Fruit fly (Drosophila melanogaster): ENCODE results near the gene CG14877.

CG14877 gene

dm6 chr3R:15927172-15927571 is 31.3 kb upstream of the CG14877 start (continued):
- TF ChIP-seq Chrac-16 (GFP tag; optimal IDR thresholded peaks at IDR 0.05) = no peak
- no peak for TF ChIP-seq CG8359 (GFP tag; optimal IDR thresholded peaks at IDR 0.05; ENCODE audit: borderline replicate concordance)
- TF ChIP-seq luna (GFP tag; optimal IDR thresholded peaks at IDR 0.05) = no peak
- no peak; the same call in 1 of the 2 replicates for TF ChIP-seq seq (GFP tag; IDR thresholded peaks at IDR 0.05)
- no peak for TF ChIP-seq pho (GFP tag; optimal IDR thresholded peaks at IDR 0.05)
- TF ChIP-seq hbn (GFP tag; IDR thresholded peaks at IDR 0.05; ENCODE audit: partially characterized antibody) = no peak
- TF ChIP-seq Ets65A (GFP tag) = peak; percentile 69
- TF ChIP-seq dm (GFP tag; optimal IDR thresholded peaks at IDR 0.05) = no peak
- no peak for TF ChIP-seq CG15479 (GFP tag; optimal IDR thresholded peaks at IDR 0.05)
- peak; percentile 53 for TF ChIP-seq CG7839 (tag; optimal IDR thresholded peaks at IDR 0.05)
- no peak for TF ChIP-seq chm (GFP tag; IDR thresholded peaks at IDR 0.05)
- TF ChIP-seq Ets97D (GFP tag; optimal IDR thresholded peaks at IDR 0.05) = no peak
- TF ChIP-seq rib (GFP tag; IDR thresholded peaks at IDR 0.05) = no peak
- TF ChIP-seq chinmo (GFP tag; IDR thresholded peaks at IDR 0.05; ENCODE audit: partially characterized antibody) = no peak
- TF ChIP-seq Fer1 (GFP tag; optimal IDR thresholded peaks at IDR 0.05) = peak; percentile 3
- no peak for TF ChIP-seq ranshi (GFP tag; IDR thresholded peaks at IDR 0.05)
- peak; percentile 47 for TF ChIP-seq CG15269 (tag; optimal IDR thresholded peaks at IDR 0.05)
- TF ChIP-seq CG9817 (tag; optimal IDR thresholded peaks at IDR 0.05) = peak; percentile 4
- TF ChIP-seq grn (GFP tag; optimal IDR thresholded peaks at IDR 0.05) = no peak
- TF ChIP-seq Adf1 (GFP tag; IDR thresholded peaks at IDR 0.05) = no peak
- TF ChIP-seq CG3838 (GFP tag; optimal IDR thresholded peaks at IDR 0.05) = no peak
- no peak for TF ChIP-seq CG12942 (GFP tag; optimal IDR thresholded peaks at IDR 0.05)
- no peak for TF ChIP-seq Spps (tag; optimal IDR thresholded peaks at IDR 0.05)
- TF ChIP-seq CG34376 (GFP tag; optimal IDR thresholded peaks at IDR 0.05) = no peak
- no peak for TF ChIP-seq CG5953 (GFP tag; IDR thresholded peaks at IDR 0.05)
- TF ChIP-seq CG15601 (tag; optimal IDR thresholded peaks at IDR 0.05) = no peak
- TF ChIP-seq CG4617 (GFP tag; optimal IDR thresholded peaks at IDR 0.05; ENCODE audit: borderline replicate concordance) = no peak
- no peak for TF ChIP-seq Doc2 (GFP tag; IDR thresholded peaks at IDR 0.05)
- no peak for TF ChIP-seq Hr39 (optimal IDR thresholded peaks at IDR 0.05)
- TF ChIP-seq ssp (GFP tag; IDR thresholded peaks at IDR 0.05) = no peak; the same call in 1 of the 2 replicates
- no peak; the same call in 1 of the 2 replicates for TF ChIP-seq Ptx1 (GFP tag; IDR thresholded peaks at IDR 0.05)
- no peak for TF ChIP-seq CG6683 (GFP tag; optimal IDR thresholded peaks at IDR 0.05)
- TF ChIP-seq CG14050 (GFP tag; IDR thresholded peaks at IDR 0.05) = peak; percentile 19; the same call in 1 of the 3 replicates
- TF ChIP-seq Tbp (GFP tag; optimal IDR thresholded peaks at IDR 0.05) = no peak
- no peak for TF ChIP-seq pros (GFP tag; optimal IDR thresholded peaks at IDR 0.05)
- no peak for TF ChIP-seq prd (optimal IDR thresholded peaks at IDR 0.05)
- TF ChIP-seq prd (GFP tag; IDR thresholded peaks at IDR 0.05) = peak; percentile 61; the same call in 1 of the 3 replicates
- TF ChIP-seq CG2116 (GFP tag; optimal IDR thresholded peaks at IDR 0.05) = no peak
- no peak for TF ChIP-seq crc (GFP tag; optimal IDR thresholded peaks at IDR 0.05)
- TF ChIP-seq CG43689 (GFP tag; IDR thresholded peaks at IDR 0.05) = no peak
- peak; percentile 41 for TF ChIP-seq sisA (GFP tag; IDR thresholded peaks at IDR 0.05)
- no peak for TF ChIP-seq oc (tag; optimal IDR thresholded peaks at IDR 0.05)
- no peak for TF ChIP-seq lola (GFP tag; optimal IDR thresholded peaks at IDR 0.05)
- TF ChIP-seq Atf-2 (GFP tag; optimal IDR thresholded peaks at IDR 0.05) = no peak
- peak; percentile 51 for TF ChIP-seq HLH3B (GFP tag; IDR thresholded peaks at IDR 0.05)
- no peak for TF ChIP-seq CG3163 (GFP tag; optimal IDR thresholded peaks at IDR 0.05)
- TF ChIP-seq grau (tag; optimal IDR thresholded peaks at IDR 0.05) = peak; percentile 40
- TF ChIP-seq CG8924 (tag; optimal IDR thresholded peaks at IDR 0.05) = peak; percentile 41
- no peak for TF ChIP-seq vfl (GFP tag; optimal IDR thresholded peaks at IDR 0.05)
- TF ChIP-seq tll (GFP tag; optimal IDR thresholded peaks at IDR 0.05) = no peak
- TF ChIP-seq yki (optimal IDR thresholded peaks at IDR 0.05) = no peak
- TF ChIP-seq Blimp-1 (GFP tag; optimal IDR thresholded peaks at IDR 0.05) = peak; percentile 43
